Worm (Caenorhabditis elegans) whole organism, L1 larva: ENCODE measurements around the gene flp-11.
A peak's percentile ranks its signal among the peaks of the same experiment; 100 is the strongest.

ENCODE experiments used
- C16A3.4 ChIP-seq: fragments of 150-350 bp; optimal IDR thresholded peaks from 2 replicates; lab custom pipeline; 2014; ENCODE audit warnings: missing biosample characterization, missing genetic modification characterization
- Y116A8C.19 ChIP-seq: sonication (generic microtip); optimal IDR thresholded peaks from 2 replicates; lab custom pipeline; 2016; ENCODE audit warnings: missing compliant biosample characterization, missing genetic modification characterization, borderline replicate concordance
- aha-1 ChIP-seq: fragments of 150-350 bp; optimal IDR thresholded peaks from 2 replicates; lab custom pipeline; 2014; ENCODE audit warnings: missing biosample characterization, missing genetic modification characterization
- ceh-8 ChIP-seq: fragments of 200-800 bp; sonication (Bioruptor generic); optimal IDR thresholded peaks from 2 replicates; lab custom pipeline; 2018; ENCODE audit warnings: mild to moderate bottlenecking, missing genetic modification characterization, moderate library complexity, missing compliant biosample characterization
- ceh-88 ChIP-seq: fragments of 200-800 bp; sonication (Bioruptor generic); IDR thresholded peaks from 2 replicates; pipeline ENCODE4 v1.3.6; 2022; ENCODE audit warnings: missing genetic modification characterization, missing compliant biosample characterization
- ceh-90 ChIP-seq: sonication (generic microtip); optimal IDR thresholded peaks from 2 replicates; lab custom pipeline; 2016; ENCODE audit warnings: missing genetic modification characterization, missing compliant biosample characterization
- dpl-1 ChIP-seq, 3 experiments: fragments of 150-350 bp in 2 of 3; sonication (generic microtip) in 1 of 3; optimal IDR thresholded peaks; 2 replicates each; lab custom pipeline; 2014 to 2017; ENCODE audit warnings: missing biosample characterization in 3 of 3, missing genetic modification characterization in 3 of 3, missing genetic modification reagents in 3 of 3
- efl-1 ChIP-seq, 4 experiments: fragments of 150-350 bp; optimal IDR thresholded peaks in 3 of 4; peaks in 1 of 4; 1 replicate in 1 of 4; 2 replicates in 3 of 4; lab custom pipeline; 2014; ENCODE audit warnings: missing biosample characterization in 2 of 4, missing genetic modification characterization in 2 of 4, missing genetic modification reagents in 2 of 4
- egl-13 ChIP-seq: sonication (generic microtip); optimal IDR thresholded peaks from 2 replicates; lab custom pipeline; 2016; ENCODE audit warnings: missing genotype, missing genetic modification reagents, missing genetic modification characterization, missing compliant biosample characterization
- egl-27 ChIP-seq, 2 experiments: fragments of 150-350 bp in 1 of 2; sonication (generic microtip); optimal IDR thresholded peaks; 3 replicates each; lab custom pipeline; 2017 to 2018; ENCODE audit warnings: missing biosample characterization in 2 of 2, missing genetic modification characterization in 2 of 2, missing genetic modification reagents in 2 of 2
- elt-2 ChIP-seq: sonication (generic microtip); optimal IDR thresholded peaks from 2 replicates; lab custom pipeline; 2016; ENCODE audit warnings: missing genetic modification characterization, mild to moderate bottlenecking, inconsistent platforms, missing compliant biosample characterization, missing genetic modification reagents
- elt-3 ChIP-seq, 6 experiments: fragments of 150-350 bp in 1 of 6; sonication (generic microtip); optimal IDR thresholded peaks; 2 replicates each; lab custom pipeline; 2017 to 2018; ENCODE audit warnings: missing biosample characterization in 6 of 6, missing genetic modification characterization in 6 of 6, inconsistent platforms in 1 of 6
- fkh-10 ChIP-seq: sonication (generic microtip); optimal IDR thresholded peaks from 2 replicates; lab custom pipeline; 2017; ENCODE audit warnings: missing biosample characterization, missing genetic modification reagents, missing genetic modification characterization
- fkh-4 ChIP-seq: sonication (generic microtip); optimal IDR thresholded peaks from 2 replicates; lab custom pipeline; 2016; ENCODE audit warnings: missing compliant biosample characterization, missing genetic modification characterization, borderline replicate concordance
- fkh-8 ChIP-seq: sonication (generic microtip); optimal IDR thresholded peaks from 2 replicates; lab custom pipeline; 2016; ENCODE audit warnings: mild to moderate bottlenecking, missing genetic modification characterization, missing compliant biosample characterization
- grh-1 ChIP-seq: fragments of 200-800 bp; sonication (Bioruptor generic); IDR thresholded peaks from 2 replicates; pipeline ENCODE4 v1.3.6; 2022; ENCODE audit warnings: missing genetic modification reagents, missing genetic modification characterization, missing compliant biosample characterization
- hlh-17 ChIP-seq: fragments of 200-800 bp; sonication (Bioruptor generic); optimal IDR thresholded peaks from 2 replicates; lab custom pipeline; 2018; ENCODE audit warnings: missing genetic modification characterization, mild to moderate bottlenecking, missing compliant biosample characterization, moderate library complexity, borderline replicate concordance
- jun-1 ChIP-seq: fragments of 150-350 bp; optimal IDR thresholded peaks from 2 replicates; lab custom pipeline; 2014; ENCODE audit warnings: missing biosample characterization, missing genetic modification reagents, missing genetic modification characterization
- lin-13 ChIP-seq: fragments of 150-350 bp; optimal IDR thresholded peaks from 2 replicates; lab custom pipeline; 2014; ENCODE audit warnings: missing biosample characterization, missing genetic modification reagents, missing genetic modification characterization
- lin-14 ChIP-seq: fragments of 200-800 bp; sonication (Bioruptor generic); optimal IDR thresholded peaks from 2 replicates; lab custom pipeline; 2018; ENCODE audit warnings: mild to moderate bottlenecking, missing genetic modification characterization, moderate library complexity, missing compliant biosample characterization
- lin-15B ChIP-seq: fragments of 150-350 bp; sonication (generic microtip); optimal IDR thresholded peaks from 3 replicates; lab custom pipeline; 2014; ENCODE audit warnings: missing biosample characterization, missing genetic modification characterization
- lin-35 ChIP-seq, 2 experiments: fragments of 150-350 bp; optimal IDR thresholded peaks; 2 replicates each; lab custom pipeline; 2014; ENCODE audit warnings: missing biosample characterization in 2 of 2, missing genetic modification characterization in 2 of 2, missing genetic modification reagents in 2 of 2
- lin-39 ChIP-seq: fragments of 150-350 bp; optimal IDR thresholded peaks from 2 replicates; lab custom pipeline; 2014; ENCODE audit warnings: missing biosample characterization, missing genetic modification reagents, missing genetic modification characterization
- lir-3 ChIP-seq: sonication (generic microtip); optimal IDR thresholded peaks from 2 replicates; lab custom pipeline; 2016; ENCODE audit warnings: mild to moderate bottlenecking, missing genetic modification characterization, moderate library complexity, missing compliant biosample characterization; ENCODE audit not compliant: poor library complexity
- mab-9 ChIP-seq: fragments of 200-800 bp; sonication (Bioruptor generic); IDR thresholded peaks from 2 replicates; pipeline ENCODE4 v1.3.6; 2022; ENCODE audit warnings: missing genetic modification reagents, missing genetic modification characterization, missing compliant biosample characterization
- mep-1 ChIP-seq: fragments of 150-350 bp; optimal IDR thresholded peaks from 2 replicates; lab custom pipeline; 2014; ENCODE audit warnings: missing biosample characterization, missing genetic modification characterization
- nhr-11 ChIP-seq: fragments of 150-350 bp; optimal IDR thresholded peaks from 2 replicates; lab custom pipeline; 2014; ENCODE audit warnings: missing biosample characterization, missing genetic modification characterization
- nhr-20 ChIP-seq: sonication (generic microtip); optimal IDR thresholded peaks from 2 replicates; lab custom pipeline; 2016; ENCODE audit warnings: mild to moderate bottlenecking, missing genetic modification characterization, missing compliant biosample characterization
- nhr-47 ChIP-seq: sonication (generic microtip); optimal IDR thresholded peaks from 2 replicates; lab custom pipeline; 2016; ENCODE audit warnings: mild to moderate bottlenecking, missing genetic modification characterization, moderate library complexity, missing compliant biosample characterization
- nhr-76 ChIP-seq: sonication (generic microtip); optimal IDR thresholded peaks from 2 replicates; lab custom pipeline; 2017; ENCODE audit warnings: missing biosample characterization, missing genetic modification characterization
- nhr-77 ChIP-seq: fragments of 150-350 bp; optimal IDR thresholded peaks from 2 replicates; lab custom pipeline; 2014; ENCODE audit warnings: missing biosample characterization, missing genetic modification characterization
- nhr-85 ChIP-seq: sonication (generic microtip); peaks from one replicate; lab custom pipeline; 2016; ENCODE audit warnings: missing genetic modification characterization, inconsistent platforms, missing compliant biosample characterization
- pag-3 ChIP-seq: sonication (generic microtip); optimal IDR thresholded peaks from 2 replicates; lab custom pipeline; 2017; ENCODE audit warnings: missing genetic modification characterization, mild to moderate bottlenecking, missing compliant biosample characterization, antibody characterized with exemption, borderline replicate concordance; ENCODE audit not compliant: insufficient read depth
- pqm-1 ChIP-seq: sonication (generic microtip); optimal IDR thresholded peaks from 3 replicates; lab custom pipeline; 2017; ENCODE audit warnings: missing biosample characterization, missing genetic modification characterization
- rnt-1 ChIP-seq: sonication (generic microtip); optimal IDR thresholded peaks from 2 replicates; lab custom pipeline; 2016; ENCODE audit warnings: mild to moderate bottlenecking, missing genetic modification characterization, moderate library complexity, missing compliant biosample characterization
- skn-1 ChIP-seq: fragments of 150-350 bp; optimal IDR thresholded peaks from 2 replicates; lab custom pipeline; 2014; ENCODE audit warnings: missing biosample characterization, missing genetic modification characterization
- snpc-4 ChIP-seq: fragments of 150-350 bp; optimal IDR thresholded peaks from 2 replicates; lab custom pipeline; 2014; ENCODE audit warnings: missing biosample characterization, missing genetic modification characterization
- sox-4 ChIP-seq: sonication (generic microtip); optimal IDR thresholded peaks from 2 replicates; lab custom pipeline; 2016; ENCODE audit warnings: missing genetic modification characterization, missing compliant biosample characterization
- sup-37 ChIP-seq: fragments of 200-800 bp; sonication (Bioruptor generic); optimal IDR thresholded peaks from 2 replicates; lab custom pipeline; 2018; ENCODE audit warnings: mild to moderate bottlenecking, missing genetic modification characterization, missing compliant biosample characterization
- tlp-1 ChIP-seq: fragments of 150-350 bp; optimal IDR thresholded peaks from 2 replicates; lab custom pipeline; 2014; ENCODE audit warnings: missing biosample characterization, missing genetic modification characterization
- unc-30 ChIP-seq: sonication (generic microtip); optimal IDR thresholded peaks from 2 replicates; lab custom pipeline; 2017; ENCODE audit warnings: missing biosample characterization, missing genetic modification characterization
- unc-62 ChIP-seq: fragments of 150-350 bp; optimal IDR thresholded peaks from 2 replicates; lab custom pipeline; 2014; ENCODE audit warnings: missing biosample characterization, missing genetic modification reagents, missing genetic modification characterization
- vab-15 ChIP-seq: sonication (generic microtip); optimal IDR thresholded peaks from 2 replicates; lab custom pipeline; 2017; ENCODE audit warnings: missing genotype, mild to moderate bottlenecking, missing genetic modification characterization, missing compliant biosample characterization
- xbp-1 ChIP-seq: sonication (generic microtip); optimal IDR thresholded peaks from 2 replicates; lab custom pipeline; 2016; ENCODE audit warnings: missing genetic modification characterization, missing compliant biosample characterization
- zag-1 ChIP-seq: fragments of 150-350 bp; optimal IDR thresholded peaks from 2 replicates; lab custom pipeline; 2014; ENCODE audit warnings: missing biosample characterization, missing genetic modification characterization

Gene flp-11

ce11 chrX:4682616-4683015 is 4.7 kb upstream of the flp-11 start, which contains the start of gene K02G10.15:
Gene K02G10.15 (minus strand): TSS chrX:4682716.
- TF ChIP-seq pag-3 (tag; lab: Kevin White, UChicago): no peak
- no peak for TF ChIP-seq egl-27 (tag; optimal IDR thresholded peaks at IDR 0.05; lab: Kevin White, UChicago)
- no peak for TF ChIP-seq fkh-8 (tag; lab: Kevin White, UChicago)
- no peak for TF ChIP-seq lir-3 (tag; lab: Kevin White, UChicago)
- TF ChIP-seq jun-1 (tag; lab: Kevin White, UChicago): no peak
- no peak for TF ChIP-seq skn-1 (tag; lab: Kevin White, UChicago)
- TF ChIP-seq ceh-8: no peak
- TF ChIP-seq rnt-1 (tag; lab: Kevin White, UChicago): no peak
- TF ChIP-seq efl-1 (optimal IDR thresholded peaks at IDR 0.05; lab: Kevin White, UChicago): no peak
- no peak for TF ChIP-seq efl-1 (GFP tag; optimal IDR thresholded peaks at IDR 0.05 in 1 of 2; lab: Kevin White, UChicago)
- no peak for TF ChIP-seq ceh-88 (GFP tag; lab: Robert Waterston, UW)
- no peak for TF ChIP-seq snpc-4
- TF ChIP-seq lin-13 (GFP tag; lab: Kevin White, UChicago): no peak
- TF ChIP-seq Y116A8C.19 (tag; lab: Kevin White, UChicago): no peak
- no peak for TF ChIP-seq vab-15 (tag; lab: Kevin White, UChicago)
- no peak for TF ChIP-seq lin-14 (GFP tag; lab: Kevin White, UChicago)
- no peak for TF ChIP-seq xbp-1 (tag; lab: Kevin White, UChicago)
- no peak for TF ChIP-seq fkh-4 (tag; lab: Kevin White, UChicago)
- no peak for TF ChIP-seq nhr-11 (tag; lab: Kevin White, UChicago)
- no peak for TF ChIP-seq unc-30 (tag; lab: Kevin White, UChicago)

- no peak for TF ChIP-seq hlh-17
- no peak for TF ChIP-seq unc-30 (tag; lab: Kevin White, UChicago)
- TF ChIP-seq nhr-11 (tag; lab: Kevin White, UChicago): no peak
- TF ChIP-seq nhr-47 (tag; lab: Kevin White, UChicago): no peak
- TF ChIP-seq mep-1 (tag; lab: Kevin White, UChicago): no peak
- TF ChIP-seq lin-13 (GFP tag; lab: Kevin White, UChicago): no peak
- TF ChIP-seq egl-13 (tag; lab: Kevin White, UChicago): no peak
- no peak for TF ChIP-seq fkh-10 (GFP tag; lab: Kevin White, UChicago)
- TF ChIP-seq sox-4 (tag; lab: Kevin White, UChicago): no peak
- no peak for TF ChIP-seq pqm-1 (tag; lab: Kevin White, UChicago)
- no peak for TF ChIP-seq ceh-90 (tag; lab: Kevin White, UChicago)
- TF ChIP-seq nhr-77 (tag; lab: Kevin White, UChicago): no peak
- TF ChIP-seq vab-15 (tag; lab: Kevin White, UChicago): no peak
- no peak for TF ChIP-seq xbp-1 (tag; lab: Kevin White, UChicago)
These were observed 1.2 kb downstream of the flp-11 start for ce11 chrX:4676702-4677101.

ce11 chrX:4673165-4673756 is 4.7 kb downstream of the flp-11 start, which contains the start of gene tmem-135:
Gene tmem-135 (plus strand): TSS chrX:4673706.
- TF ChIP-seq unc-30 (tag; lab: Kevin White, UChicago) (no peak), pag-3 (tag; lab: Kevin White, UChicago) (no peak), grh-1 (GFP tag; lab: Robert Waterston, UW) (no peak), lin-35 (GFP tag; optimal IDR thresholded peaks at IDR 0.05; lab: Kevin White, UChicago) (peak in 1 of 2 experiments; percentile 34), lin-15B (tag; lab: Kevin White, UChicago) (no peak), nhr-77 (tag; lab: Kevin White, UChicago) (no peak), snpc-4 (no peak), ceh-90 (tag; lab: Kevin White, UChicago) (no peak), dpl-1 (GFP tag; optimal IDR thresholded peaks at IDR 0.05; lab: Kevin White, UChicago) (no peak), aha-1 (tag; lab: Kevin White, UChicago) (no peak), elt-3 (tag; optimal IDR thresholded peaks at IDR 0.05; lab: Kevin White, UChicago) (peak in 1 of 6 experiments; percentile 36), jun-1 (tag; lab: Kevin White, UChicago) (no peak), nhr-47 (tag; lab: Kevin White, UChicago) (no peak), nhr-76 (tag; lab: Kevin White, UChicago) (no peak), unc-62 (GFP tag; lab: Kevin White, UChicago) (no peak), zag-1 (tag; lab: Kevin White, UChicago) (no peak), lin-39 (tag; lab: Kevin White, UChicago) (no peak), tlp-1 (tag; lab: Kevin White, UChicago) (no peak), fkh-4 (tag; lab: Kevin White, UChicago) (no peak), C16A3.4 (no peak), elt-2 (peak; percentile 49), egl-13 (tag; lab: Kevin White, UChicago) (no peak), nhr-20 (tag; lab: Kevin White, UChicago) (peak; percentile 8), sup-37 (GFP tag; lab: Kevin White, UChicago) (no peak), nhr-85 (tag; lab: Kevin White, UChicago) (no peak), lin-14 (GFP tag; lab: Kevin White, UChicago) (peak; percentile 3), mab-9 (no peak)
